Fruit fly (Drosophila melanogaster): ENCODE measurements around the gene CG33995.

CG33995 gene

dm6 chr2L:4999389-5000032, 43.6 kb upstream of the CG33995 start (continued):
- TF ChIP-seq CG3407 (GFP tag; optimal IDR thresholded peaks at IDR 0.05) (no peak), stwl (tag; optimal IDR thresholded peaks at IDR 0.05) (no peak), hth (optimal IDR thresholded peaks at IDR 0.05) (no peak), CG18764 (GFP tag; optimal IDR thresholded peaks at IDR 0.05) (peak; percentile 42), CG11247 (GFP tag; IDR thresholded peaks at IDR 0.05) (peak; percentile 76), D (optimal IDR thresholded peaks at IDR 0.05) (no peak), D (GFP tag; optimal IDR thresholded peaks at IDR 0.05) (peak; percentile 41), CG15269 (tag; optimal IDR thresholded peaks at IDR 0.05) (peak; percentile 80), Ptx1 (GFP tag; IDR thresholded peaks at IDR 0.05) (peak; percentile 76), CG2202 (tag; optimal IDR thresholded peaks at IDR 0.05) (peak; percentile 25), CG11085 (GFP tag; IDR thresholded peaks at IDR 0.05) (no peak), trh (GFP tag; optimal IDR thresholded peaks at IDR 0.05) (peak; percentile 8), h (optimal IDR thresholded peaks at IDR 0.05) (no peak), Six4 (GFP tag; optimal IDR thresholded peaks at IDR 0.05) (peak; percentile 21), sug (tag; optimal IDR thresholded peaks at IDR 0.05) (peak; percentile 26), fd3F (GFP tag; optimal IDR thresholded peaks at IDR 0.05) (peak; percentile 58), CG31365 (tag; optimal IDR thresholded peaks at IDR 0.05) (no peak), BtbVII (GFP tag; optimal IDR thresholded peaks at IDR 0.05) (peak; percentile 70), CG1233 (GFP tag; optimal IDR thresholded peaks at IDR 0.05) (peak; percentile 16), dimm (GFP tag; IDR thresholded peaks at IDR 0.05) (0 out of 2 replicates have a peak, but pooled peaks have one; percentile 25), Dad (GFP tag; optimal IDR thresholded peaks at IDR 0.05) (peak; percentile 44), az2 (GFP tag; optimal IDR thresholded peaks at IDR 0.05) (peak; percentile 47), ap (GFP tag; IDR thresholded peaks at IDR 0.05) (peak; percentile 49; the same call in 1 of the 2 replicates), klu (GFP tag; IDR thresholded peaks at IDR 0.05) (0 out of 2 replicates have a peak, but pooled peaks have one; percentile 47), esg (GFP tag; conservative IDR thresholded peaks at IDR 0.05) (peak; percentile 70), C15 (GFP tag; IDR thresholded peaks at IDR 0.05) (0 out of 3 replicates have a peak, but pooled peaks have one; percentile 34), CG15011 (GFP tag; optimal IDR thresholded peaks at IDR 0.05) (peak; percentile 38), lbe (GFP tag; optimal IDR thresholded peaks at IDR 0.05) (no peak), CG4360 (GFP tag; IDR thresholded peaks at IDR 0.05) (no peak), Adf1 (GFP tag; IDR thresholded peaks at IDR 0.05) (no peak), CG9817 (tag; optimal IDR thresholded peaks at IDR 0.05) (peak; percentile 65), chinmo (GFP tag; IDR thresholded peaks at IDR 0.05; ENCODE audit: partially characterized antibody) (no peak), Sox100B (GFP tag; optimal IDR thresholded peaks at IDR 0.05) (peak; percentile 30), CG4854 (GFP tag; optimal IDR thresholded peaks at IDR 0.05) (no peak), CG11504 (tag; optimal IDR thresholded peaks at IDR 0.05) (peak; percentile 78), CG10209 (GFP tag; optimal IDR thresholded peaks at IDR 0.05) (peak; percentile 72), CG17186 (GFP tag; optimal IDR thresholded peaks at IDR 0.05) (no peak), sc (optimal IDR thresholded peaks at IDR 0.05) (no peak), sc (GFP tag; optimal IDR thresholded peaks at IDR 0.05) (peak; percentile 57), Sry-β (GFP tag; optimal IDR thresholded peaks at IDR 0.05) (no peak), cas (GFP tag; IDR thresholded peaks at IDR 0.05) (no peak), CkIIα-i1 (GFP tag; IDR thresholded peaks at IDR 0.05) (no peak), CG14710 (tag; optimal IDR thresholded peaks at IDR 0.05) (peak; percentile 24), usp (GFP tag; optimal IDR thresholded peaks at IDR 0.05) (no peak), vvl (GFP tag; IDR thresholded peaks at IDR 0.05) (peak; percentile 90), Dek (tag; optimal IDR thresholded peaks at IDR 0.05) (peak; percentile 42), CG4820 (GFP tag; optimal IDR thresholded peaks at IDR 0.05) (peak; percentile 62), pros (GFP tag; optimal IDR thresholded peaks at IDR 0.05) (no peak), CHES-1-like (GFP tag; optimal IDR thresholded peaks at IDR 0.05) (peak; percentile 58), CG31224 (GFP tag; IDR thresholded peaks at IDR 0.05) (peak; percentile 54; the same call in 1 of the 2 replicates), CG3281 (GFP tag; optimal IDR thresholded peaks at IDR 0.05) (peak; percentile 72)

Measured in whole organism, embryonic.